Fruit fly (Drosophila melanogaster): ENCODE results near the gene fkh.

The fkh gene

DNA sequence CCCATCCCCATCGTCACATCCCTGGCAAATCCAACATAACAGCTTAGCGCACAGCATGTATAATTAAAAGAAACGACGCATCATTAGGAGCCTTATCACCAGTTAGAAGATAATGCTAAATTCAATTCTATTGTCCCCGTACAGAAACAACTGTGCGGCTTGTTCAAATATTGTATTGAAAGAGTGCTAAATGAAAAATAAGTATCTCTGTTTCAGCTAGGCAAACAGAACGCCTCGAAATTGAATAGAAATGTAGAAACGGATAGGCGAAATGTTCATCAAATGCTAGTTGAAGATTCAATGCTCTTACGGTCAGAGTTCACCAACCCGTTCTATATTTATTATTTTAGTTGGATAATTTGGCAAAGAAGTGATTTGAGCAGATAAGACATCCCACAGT lies 29.3 kb downstream of the fkh start:
- TF ChIP-seq Clk (GFP tag; optimal IDR thresholded peaks at IDR 0.05) (no peak), CG33017 (tag; optimal IDR thresholded peaks at IDR 0.05) (no peak), tj (GFP tag; optimal IDR thresholded peaks at IDR 0.05) (no peak), CG11617 (GFP tag; optimal IDR thresholded peaks at IDR 0.05) (no peak), kay (GFP tag; ENCODE audit: borderline replicate concordance) (no peak), toe (GFP tag; optimal IDR thresholded peaks at IDR 0.05) (no peak), cic (GFP tag; optimal IDR thresholded peaks at IDR 0.05) (no peak), CG7045 (GFP tag; optimal IDR thresholded peaks at IDR 0.05) (no peak), pad (GFP tag; optimal IDR thresholded peaks at IDR 0.05) (no peak), CG7101 (tag; optimal IDR thresholded peaks at IDR 0.05) (no peak), CG14711 (tag; optimal IDR thresholded peaks at IDR 0.05) (no peak), cnc (optimal IDR thresholded peaks at IDR 0.05) (no peak), CG1620 (GFP tag; optimal IDR thresholded peaks at IDR 0.05) (no peak), ovo (GFP tag; optimal IDR thresholded peaks at IDR 0.05) (no peak), CG12768 (GFP tag; optimal IDR thresholded peaks at IDR 0.05) (no peak), Mnt (GFP tag; optimal IDR thresholded peaks at IDR 0.05) (no peak), CG5204 (GFP tag; optimal IDR thresholded peaks at IDR 0.05) (no peak), Crg-1 (GFP tag; optimal IDR thresholded peaks at IDR 0.05) (no peak), Hr96 (GFP tag; optimal IDR thresholded peaks at IDR 0.05) (no peak)

- no peak for TF ChIP-seq Hr96 (GFP tag; optimal IDR thresholded peaks at IDR 0.05)
- no peak for TF ChIP-seq Clk (GFP tag; optimal IDR thresholded peaks at IDR 0.05)
- no peak for TF ChIP-seq CG11617 (GFP tag; optimal IDR thresholded peaks at IDR 0.05)
- no peak for TF ChIP-seq tj (GFP tag; optimal IDR thresholded peaks at IDR 0.05)
- TF ChIP-seq CG12768 (GFP tag; optimal IDR thresholded peaks at IDR 0.05): no peak
- no peak for TF ChIP-seq Crg-1 (GFP tag; optimal IDR thresholded peaks at IDR 0.05)
- no peak for TF ChIP-seq kay (GFP tag; ENCODE audit: borderline replicate concordance)
- TF ChIP-seq bab1 (GFP tag; optimal IDR thresholded peaks at IDR 0.05): no peak
- no peak for TF ChIP-seq CG7045 (GFP tag; optimal IDR thresholded peaks at IDR 0.05)
- no peak for TF ChIP-seq cnc (optimal IDR thresholded peaks at IDR 0.05)
These were observed 29.7 kb downstream of the fkh start for dm6 chr3R:28555324-28555723.

- peak; percentile 65 for TF ChIP-seq kay (GFP tag; ENCODE audit: borderline replicate concordance)
- TF ChIP-seq Mnt (GFP tag; optimal IDR thresholded peaks at IDR 0.05): no peak
- no peak for TF ChIP-seq Clk (GFP tag; optimal IDR thresholded peaks at IDR 0.05)
- no peak for TF ChIP-seq cnc (optimal IDR thresholded peaks at IDR 0.05)
- TF ChIP-seq CG12768 (GFP tag; optimal IDR thresholded peaks at IDR 0.05): no peak
These were observed 32.0 kb downstream of the fkh start for dm6 chr3R:28553023-28553422.

DNA sequence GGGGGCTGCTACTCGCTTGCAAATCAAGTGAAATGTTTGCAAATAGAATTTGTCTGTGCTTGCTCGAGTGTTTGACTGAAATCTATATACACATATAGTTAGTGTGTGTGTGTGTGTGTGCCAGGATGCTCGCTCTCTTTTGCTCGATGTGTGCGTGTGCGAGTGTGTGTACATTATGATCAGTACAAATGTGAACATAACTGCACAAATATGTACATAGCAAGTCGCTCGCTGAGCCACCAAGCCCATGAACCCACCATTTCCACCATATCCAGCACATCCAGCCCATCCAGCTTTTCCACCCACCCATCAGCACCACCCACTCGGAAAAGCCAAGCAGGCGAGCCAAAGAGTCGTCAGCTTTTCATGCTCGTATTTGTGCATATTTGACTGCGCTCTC lies 32.8 kb downstream of the fkh start:
- TF ChIP-seq CG7101 (tag; optimal IDR thresholded peaks at IDR 0.05): no peak
- no peak for TF ChIP-seq cnc (optimal IDR thresholded peaks at IDR 0.05)
- no peak for TF ChIP-seq CG12768 (GFP tag; optimal IDR thresholded peaks at IDR 0.05)
- no peak for TF ChIP-seq Hr96 (GFP tag; optimal IDR thresholded peaks at IDR 0.05)
- no peak for TF ChIP-seq Mnt (GFP tag; optimal IDR thresholded peaks at IDR 0.05)
- no peak for TF ChIP-seq CG33017 (tag; optimal IDR thresholded peaks at IDR 0.05)
- no peak for TF ChIP-seq cic (GFP tag; optimal IDR thresholded peaks at IDR 0.05)
- no peak for TF ChIP-seq toe (GFP tag; optimal IDR thresholded peaks at IDR 0.05)
- TF ChIP-seq CG5204 (GFP tag; optimal IDR thresholded peaks at IDR 0.05): no peak
- TF ChIP-seq Crg-1 (GFP tag; optimal IDR thresholded peaks at IDR 0.05): no peak
- no peak for TF ChIP-seq kay (GFP tag; ENCODE audit: borderline replicate concordance)
- TF ChIP-seq CG7045 (GFP tag; optimal IDR thresholded peaks at IDR 0.05): no peak
- no peak for TF ChIP-seq ovo (GFP tag; optimal IDR thresholded peaks at IDR 0.05)
- TF ChIP-seq pad (GFP tag; optimal IDR thresholded peaks at IDR 0.05): no peak
- TF ChIP-seq bab1 (GFP tag; optimal IDR thresholded peaks at IDR 0.05): no peak
- TF ChIP-seq Clk (GFP tag; optimal IDR thresholded peaks at IDR 0.05): no peak
- TF ChIP-seq tj (GFP tag; optimal IDR thresholded peaks at IDR 0.05): no peak
- TF ChIP-seq CG14711 (tag; optimal IDR thresholded peaks at IDR 0.05): no peak

DNA sequence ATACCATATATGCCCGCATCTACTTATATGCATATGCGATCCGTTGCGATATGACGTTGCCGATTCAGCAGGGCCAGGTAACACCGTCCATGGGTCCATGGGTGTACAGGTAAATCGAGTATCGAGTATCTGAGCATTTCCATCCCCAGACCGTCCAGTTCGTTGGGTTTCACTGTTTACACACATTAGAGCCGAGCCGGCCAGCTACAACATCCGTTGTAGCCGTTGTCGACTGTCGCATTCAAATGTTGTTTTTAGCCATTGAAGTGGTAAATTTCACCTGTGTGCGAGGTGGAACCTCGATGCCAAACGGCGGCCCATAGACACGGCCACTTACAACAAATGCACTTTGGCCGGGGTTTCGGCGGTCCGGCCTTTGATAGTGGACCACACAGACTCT lies 36.6 kb downstream of the fkh start:
- TF ChIP-seq Mnt (GFP tag; optimal IDR thresholded peaks at IDR 0.05) (no peak), CG12768 (GFP tag; optimal IDR thresholded peaks at IDR 0.05) (no peak), Clk (GFP tag; optimal IDR thresholded peaks at IDR 0.05) (no peak), CG7045 (GFP tag; optimal IDR thresholded peaks at IDR 0.05) (no peak)

dm6 chr3R:28547129-28547753 lies 37.8 kb downstream of the fkh start:
- TF ChIP-seq cnc (optimal IDR thresholded peaks at IDR 0.05): no peak

DNA sequence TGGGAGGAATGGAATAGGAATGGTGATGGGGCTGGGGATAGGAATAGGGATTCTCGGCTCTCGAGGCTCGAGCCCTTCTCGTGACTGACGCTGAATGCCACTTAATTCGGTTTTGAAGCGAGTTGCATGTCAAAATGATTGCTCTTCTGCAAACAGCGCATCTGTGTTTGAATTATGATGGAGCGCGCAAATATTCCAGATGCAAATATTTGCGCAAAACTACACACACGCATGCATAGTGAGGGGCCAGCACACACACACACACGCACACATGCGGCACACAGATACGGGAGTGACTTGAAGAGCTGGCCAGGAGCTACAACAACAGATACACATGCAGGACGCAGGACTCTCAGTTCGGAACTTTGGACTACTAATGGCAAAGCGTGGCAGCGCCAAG lies 39.4 kb downstream of the fkh start:
- no peak for TF ChIP-seq CG1620 (GFP tag; optimal IDR thresholded peaks at IDR 0.05)
- TF ChIP-seq CG7045 (GFP tag; optimal IDR thresholded peaks at IDR 0.05): peak; percentile 31
- no peak for TF ChIP-seq tj (GFP tag; optimal IDR thresholded peaks at IDR 0.05)
- TF ChIP-seq CG5204 (GFP tag; optimal IDR thresholded peaks at IDR 0.05): no peak
- no peak for TF ChIP-seq CG11617 (GFP tag; optimal IDR thresholded peaks at IDR 0.05)
- peak; percentile 35 for TF ChIP-seq CG7101 (tag; optimal IDR thresholded peaks at IDR 0.05)
- no peak for TF ChIP-seq bab1 (GFP tag; optimal IDR thresholded peaks at IDR 0.05)
- TF ChIP-seq Mnt (GFP tag; optimal IDR thresholded peaks at IDR 0.05): no peak
- no peak for TF ChIP-seq toe (GFP tag; optimal IDR thresholded peaks at IDR 0.05)
- no peak for TF ChIP-seq ovo (GFP tag; optimal IDR thresholded peaks at IDR 0.05)
- TF ChIP-seq CG12768 (GFP tag; optimal IDR thresholded peaks at IDR 0.05): peak; percentile 10
